Worm (Caenorhabditis elegans) whole organism, L3 larva: ENCODE results near the gene srab-9.

Experiments used
- R02D3.7 ChIP-seq: fragments of 150-350 bp; optimal IDR thresholded peaks from 2 replicates; lab custom pipeline; 2014; ENCODE audit warnings: missing biosample characterization, missing genetic modification characterization
- ZK546.5 ChIP-seq: sonication (generic microtip); optimal IDR thresholded peaks from 2 replicates; lab custom pipeline; 2017; ENCODE audit warnings: missing biosample characterization, missing genetic modification characterization
- ceh-16 ChIP-seq: sonication (generic microtip); optimal IDR thresholded peaks from 2 replicates; lab custom pipeline; 2017; ENCODE audit warnings: missing biosample characterization, missing genetic modification characterization
- ceh-28 ChIP-seq: fragments of 150-350 bp; optimal IDR thresholded peaks from 2 replicates; lab custom pipeline; 2014; ENCODE audit warnings: missing biosample characterization, missing genetic modification reagents, missing genetic modification characterization
- ceh-82 ChIP-seq: fragments of 150-350 bp; optimal IDR thresholded peaks from 2 replicates; lab custom pipeline; 2014; ENCODE audit warnings: missing biosample characterization, missing genetic modification characterization
- daf-12 ChIP-seq: fragments of 150-350 bp; optimal IDR thresholded peaks from 2 replicates; lab custom pipeline; 2014; ENCODE audit warnings: missing biosample characterization, missing genetic modification reagents, missing genetic modification characterization
- egl-27 ChIP-seq: sonication (generic microtip); optimal IDR thresholded peaks from 4 replicates; lab custom pipeline; 2017; ENCODE audit warnings: missing biosample characterization, missing genetic modification reagents, missing genetic modification characterization
- egl-5 ChIP-seq: fragments of 150-350 bp; optimal IDR thresholded peaks from 2 replicates; lab custom pipeline; 2017; ENCODE audit warnings: missing biosample characterization, missing genetic modification reagents, missing genetic modification characterization, inconsistent platforms
- elt-1 ChIP-seq: fragments of 150-350 bp; optimal IDR thresholded peaks from 2 replicates; lab custom pipeline; 2014; ENCODE audit warnings: missing biosample characterization, missing genetic modification characterization
- elt-2 ChIP-seq: sonication (generic microtip); optimal IDR thresholded peaks from 2 replicates; lab custom pipeline; 2016; ENCODE audit warnings: missing genetic modification reagents, mild to moderate bottlenecking, missing genetic modification characterization, missing compliant biosample characterization
- elt-3 ChIP-seq, 3 experiments: fragments of 150-350 bp in 1 of 3; sonication (generic microtip) in 2 of 3; optimal IDR thresholded peaks; 2 replicates in 2 of 3; 4 replicates in 1 of 3; lab custom pipeline; 2014 to 2017; ENCODE audit warnings: missing biosample characterization in 3 of 3, missing genetic modification characterization in 3 of 3
- eor-1 ChIP-seq, 2 experiments: fragments of 150-350 bp; optimal IDR thresholded peaks; 2 replicates each; lab custom pipeline; 2014 to 2018; ENCODE audit warnings: missing biosample characterization in 2 of 2, missing genetic modification characterization in 2 of 2
- fkh-2 ChIP-seq: fragments of 150-350 bp; optimal IDR thresholded peaks from 2 replicates; lab custom pipeline; 2014; ENCODE audit warnings: missing biosample characterization, missing genetic modification reagents, missing genetic modification characterization
- fos-1 ChIP-seq: fragments of 150-350 bp; optimal IDR thresholded peaks from 2 replicates; lab custom pipeline; 2014; ENCODE audit warnings: missing biosample characterization, missing genetic modification characterization
- hmg-11 ChIP-seq: sonication (generic microtip); optimal IDR thresholded peaks from 2 replicates; lab custom pipeline; 2016; ENCODE audit warnings: missing genetic modification characterization, missing compliant biosample characterization
- lin-15B ChIP-seq: fragments of 150-350 bp; optimal IDR thresholded peaks from 2 replicates; lab custom pipeline; 2014; ENCODE audit warnings: missing biosample characterization, missing genetic modification characterization
- lin-39 ChIP-seq: fragments of 150-350 bp; optimal IDR thresholded peaks from 2 replicates; lab custom pipeline; 2018; ENCODE audit warnings: missing biosample characterization, missing genetic modification reagents, missing genetic modification characterization
- nfya-1 ChIP-seq: sonication (generic microtip); optimal IDR thresholded peaks from 2 replicates; lab custom pipeline; 2017; ENCODE audit warnings: missing genetic modification characterization, mild to moderate bottlenecking, missing compliant biosample characterization, antibody characterized with exemption, moderate library complexity; ENCODE audit not compliant: insufficient read depth
- nhr-12 ChIP-seq: fragments of 150-350 bp; optimal IDR thresholded peaks from 2 replicates; lab custom pipeline; 2014; ENCODE audit warnings: missing biosample characterization, missing genetic modification characterization
- nhr-237 ChIP-seq: fragments of 150-350 bp; optimal IDR thresholded peaks from 2 replicates; lab custom pipeline; 2014; ENCODE audit warnings: missing biosample characterization, missing genetic modification characterization
- nhr-25 ChIP-seq: sonication (generic microtip); optimal IDR thresholded peaks from 2 replicates; lab custom pipeline; 2017; ENCODE audit warnings: missing biosample characterization, missing genetic modification characterization
- nhr-28 ChIP-seq: fragments of 150-350 bp; optimal IDR thresholded peaks from 2 replicates; lab custom pipeline; 2014; ENCODE audit warnings: missing biosample characterization, missing genetic modification characterization
- nhr-43 ChIP-seq: sonication (generic microtip); optimal IDR thresholded peaks from 2 replicates; lab custom pipeline; 2016; ENCODE audit warnings: mild to moderate bottlenecking, missing genetic modification characterization, missing compliant biosample characterization; ENCODE audit not compliant: poor library complexity, severe bottlenecking
- nhr-67 ChIP-seq: fragments of 150-350 bp; optimal IDR thresholded peaks from 2 replicates; lab custom pipeline; 2014; ENCODE audit warnings: missing biosample characterization, missing genetic modification characterization
- nhr-76 ChIP-seq: fragments of 150-350 bp; sonication (generic microtip); optimal IDR thresholded peaks from 5 replicates; lab custom pipeline; 2014; ENCODE audit warnings: missing biosample characterization, missing genetic modification characterization
- nhr-77 ChIP-seq: fragments of 150-350 bp; optimal IDR thresholded peaks from 2 replicates; lab custom pipeline; 2014; ENCODE audit warnings: missing biosample characterization, missing genetic modification characterization
- pha-4 ChIP-seq: fragments of 150-350 bp; optimal IDR thresholded peaks from 2 replicates; lab custom pipeline; 2014; ENCODE audit warnings: missing biosample characterization, missing genetic modification reagents, missing genetic modification characterization
- pqm-1 ChIP-seq: fragments of 150-350 bp; optimal IDR thresholded peaks from 2 replicates; lab custom pipeline; 2017; ENCODE audit warnings: missing biosample characterization, missing genetic modification characterization, inconsistent platforms
- sea-2 ChIP-seq: fragments of 150-350 bp; sonication (generic microtip); optimal IDR thresholded peaks from 4 replicates; lab custom pipeline; 2014; ENCODE audit warnings: missing biosample characterization, missing genetic modification reagents, missing genetic modification characterization
- skn-1 ChIP-seq: fragments of 150-350 bp; optimal IDR thresholded peaks from 2 replicates; lab custom pipeline; 2014; ENCODE audit warnings: missing biosample characterization, missing genetic modification characterization
- tbx-2 ChIP-seq: sonication (generic microtip); optimal IDR thresholded peaks from 2 replicates; lab custom pipeline; 2016; ENCODE audit warnings: mild to moderate bottlenecking, missing genetic modification characterization, missing compliant biosample characterization
- unc-39 ChIP-seq: sonication (generic microtip); optimal IDR thresholded peaks from 4 replicates; lab custom pipeline; 2017; ENCODE audit warnings: missing biosample characterization, missing genetic modification characterization
- zag-1 ChIP-seq: fragments of 150-350 bp; optimal IDR thresholded peaks from 2 replicates; lab custom pipeline; 2014; ENCODE audit warnings: missing biosample characterization, missing genetic modification characterization
- ztf-11 ChIP-seq: fragments of 150-350 bp; optimal IDR thresholded peaks from 2 replicates; lab custom pipeline; 2014; ENCODE audit warnings: missing biosample characterization, missing genetic modification characterization
- ztf-4 ChIP-seq: fragments of 150-350 bp; optimal IDR thresholded peaks from 2 replicates; lab custom pipeline; 2014; ENCODE audit warnings: missing biosample characterization, missing genetic modification characterization

srab-9 gene

DNA sequence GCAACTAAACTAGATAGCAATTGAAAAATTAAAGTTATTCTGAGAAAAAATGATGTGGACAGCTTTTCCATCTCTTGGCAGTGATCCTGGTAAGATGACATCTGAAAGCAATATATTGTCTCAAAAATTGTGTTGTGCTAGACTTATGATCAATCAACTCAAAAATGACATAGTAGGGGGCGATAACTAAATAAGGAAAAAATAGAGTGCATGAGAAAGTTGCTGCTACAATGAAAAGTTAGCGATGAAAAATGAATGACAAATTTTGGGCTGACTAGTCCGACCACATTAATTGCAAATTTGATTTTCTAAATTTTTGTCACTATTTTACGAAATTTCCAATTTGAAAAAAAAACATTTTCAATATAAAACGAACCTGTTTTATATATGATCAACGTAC lies at the start of gene srab-9:
Gene srab-9 (minus strand): TSS at position 101 of the 400 bp plus-strand sequence.
- TF ChIP-seq nhr-28 (no peak), ceh-16 (tag; lab: Kevin White, UChicago) (no peak), elt-3 (tag; optimal IDR thresholded peaks at IDR 0.05; lab: Kevin White, UChicago) (no peak), egl-5 (tag; lab: Kevin White, UChicago) (no peak), tbx-2 (tag; lab: Kevin White, UChicago) (no peak), daf-12 (tag; lab: Kevin White, UChicago) (no peak), pqm-1 (tag; lab: Kevin White, UChicago) (no peak), skn-1 (no peak), hmg-11 (tag; lab: Kevin White, UChicago) (no peak), egl-27 (tag; lab: Kevin White, UChicago) (no peak), nfya-1 (tag; lab: Kevin White, UChicago) (no peak), ceh-82 (tag; lab: Kevin White, UChicago) (no peak), zag-1 (tag; lab: Kevin White, UChicago) (no peak), lin-39 (no peak), pha-4 (tag; lab: Kevin White, UChicago) (no peak), fkh-2 (no peak)
- TF ChIP-seq, all 47 proteins: peak for 0

DNA sequence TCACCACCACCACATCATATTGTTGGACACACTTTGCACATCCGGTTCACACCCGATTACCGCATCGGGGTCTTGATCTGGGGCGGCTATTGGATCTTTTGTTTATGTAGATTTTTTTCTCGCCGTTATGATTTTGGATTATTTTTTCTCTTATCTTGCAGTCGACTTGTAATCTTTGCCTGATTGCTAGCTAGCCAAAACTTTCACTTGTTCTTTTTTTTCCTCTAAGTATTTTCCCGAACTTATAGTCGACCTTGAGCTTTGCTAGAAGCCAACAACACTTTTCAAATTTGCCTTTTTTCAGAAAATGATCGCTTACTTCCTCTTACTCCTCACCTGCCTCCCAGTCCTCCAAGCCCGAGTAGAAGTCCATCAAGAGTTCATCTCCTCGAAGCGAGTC lies 47.0 kb upstream of the srab-9 start, which contains the start of gene lag-2:
Gene lag-2 (plus strand): TSS at position 301 of the 400 bp plus-strand sequence.
- no peak for TF ChIP-seq hmg-11 (tag; lab: Kevin White, UChicago)
- TF ChIP-seq tbx-2 (tag; lab: Kevin White, UChicago): no peak
- TF ChIP-seq ztf-4 (tag; lab: Kevin White, UChicago): no peak
- no peak for TF ChIP-seq ceh-16 (tag; lab: Kevin White, UChicago)

DNA sequence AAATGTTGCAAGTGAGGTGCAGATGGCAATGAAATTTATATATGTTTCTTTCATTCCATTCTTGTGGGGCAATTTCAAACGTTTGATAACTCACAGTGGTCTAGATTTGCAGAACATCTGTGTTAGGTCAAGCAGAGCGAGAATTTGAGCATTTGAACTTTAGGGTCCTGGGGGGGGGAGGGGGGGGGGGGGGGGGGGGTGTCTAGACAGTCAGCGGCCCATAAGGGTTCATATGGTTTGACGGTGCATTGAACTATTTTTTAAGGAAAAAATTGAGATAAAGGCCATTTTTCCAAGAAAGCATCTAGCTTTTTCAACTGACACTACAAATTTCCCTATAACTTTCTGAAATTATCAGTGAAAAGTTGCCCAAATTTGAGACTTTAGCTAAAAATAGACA lies 44.8 kb upstream of the srab-9 start:
- TF ChIP-seq egl-27 (tag; lab: Kevin White, UChicago) (no peak), lin-39 (no peak), nhr-12 (tag; lab: Kevin White, UChicago) (no peak), eor-1 (tag; optimal IDR thresholded peaks at IDR 0.05; lab: Kevin White, UChicago) (no peak), nhr-77 (tag; lab: Kevin White, UChicago) (no peak), elt-2 (tag; lab: Kevin White, UChicago) (no peak), lin-15B (no peak), unc-39 (tag; lab: Kevin White, UChicago) (no peak)

DNA sequence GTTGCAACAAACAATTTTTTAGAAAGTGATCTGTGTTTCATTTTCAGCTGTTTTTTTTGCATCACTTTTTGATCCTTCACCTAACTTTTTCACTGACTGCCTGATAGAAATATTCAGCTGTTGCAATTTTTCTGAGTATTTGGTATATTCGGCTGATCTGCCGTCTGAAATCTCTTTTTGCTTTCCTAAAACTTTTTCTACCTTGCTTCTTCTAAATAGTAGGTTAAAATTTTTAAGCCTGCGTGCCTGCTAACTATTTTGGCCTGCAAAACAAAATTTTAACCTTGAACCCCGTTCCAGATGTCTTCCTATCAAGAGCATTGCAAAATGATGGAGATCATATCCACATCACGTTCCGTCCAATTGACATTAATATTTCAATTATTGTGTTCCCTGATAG lies 35.1 kb upstream of the srab-9 start, which contains the start of gene srab-8:
Gene srab-8 (plus strand): TSS at position 301 of the 400 bp plus-strand sequence.
- TF ChIP-seq skn-1 (no peak), nhr-76 (tag; lab: Kevin White, UChicago) (no peak), fos-1 (tag; lab: Kevin White, UChicago) (no peak), ztf-11 (tag; lab: Kevin White, UChicago) (no peak), fkh-2 (no peak), nhr-43 (tag; lab: Kevin White, UChicago) (no peak), elt-1 (no peak), R02D3.7 (tag; lab: Kevin White, UChicago) (no peak), ceh-16 (tag; lab: Kevin White, UChicago) (no peak), nhr-237 (tag; lab: Kevin White, UChicago) (no peak), nhr-67 (tag; lab: Kevin White, UChicago) (no peak), nhr-25 (tag; lab: Kevin White, UChicago) (no peak), egl-27 (tag; lab: Kevin White, UChicago) (no peak), nfya-1 (tag; lab: Kevin White, UChicago) (no peak)

DNA sequence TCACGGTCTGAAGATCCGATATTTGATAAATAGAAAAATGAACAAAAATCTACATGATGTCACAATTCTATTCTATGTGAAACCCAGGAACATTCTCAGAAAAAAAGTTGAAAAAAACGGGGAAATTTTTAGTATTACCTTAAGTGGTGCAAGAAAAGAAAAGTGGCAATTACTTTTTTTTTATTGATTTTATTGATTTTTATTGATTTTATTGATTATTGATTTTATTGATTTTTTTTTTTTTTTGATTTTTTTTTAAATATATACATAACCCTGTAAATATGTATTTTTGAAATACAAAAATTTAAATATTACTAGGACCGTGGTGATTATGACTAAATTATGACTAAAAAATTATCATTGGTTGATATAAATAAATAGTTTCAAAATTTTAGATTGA lies 30.5 kb upstream of the srab-9 start:
- TF ChIP-seq ceh-28 (peak; percentile 89), nhr-12 (tag; lab: Kevin White, UChicago) (no peak)

DNA sequence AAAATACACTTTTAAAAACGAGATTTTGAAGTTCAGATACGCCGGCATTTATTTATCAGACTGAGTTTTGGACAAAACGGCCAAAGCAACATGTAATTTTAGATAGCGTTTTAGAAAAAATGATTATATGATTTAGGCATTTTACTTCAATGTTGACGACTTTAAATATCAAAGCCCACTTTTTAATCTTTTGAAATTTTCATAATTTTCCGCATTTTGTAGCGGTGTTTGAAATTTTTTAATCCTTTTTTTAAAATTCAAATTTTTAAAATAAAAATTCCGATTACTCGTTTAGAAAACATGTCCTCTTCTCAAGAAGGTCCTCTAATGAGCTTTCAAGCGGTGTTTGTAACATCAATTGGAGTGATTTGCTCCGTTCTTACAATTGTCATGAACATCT lies 28.7 kb upstream of the srab-9 start, which contains the start of gene srbc-6:
Gene srbc-6 (plus strand): TSS at position 301 of the 400 bp plus-strand sequence.
- TF ChIP-seq fkh-2 (no peak), nhr-77 (tag; lab: Kevin White, UChicago) (no peak), elt-3 (tag; optimal IDR thresholded peaks at IDR 0.05; lab: Kevin White, UChicago) (no peak), nhr-237 (tag; lab: Kevin White, UChicago) (no peak), elt-2 (tag; lab: Kevin White, UChicago) (no peak), ztf-11 (tag; lab: Kevin White, UChicago) (no peak), ZK546.5 (tag; lab: Kevin White, UChicago) (no peak), pqm-1 (tag; lab: Kevin White, UChicago) (no peak), egl-27 (tag; lab: Kevin White, UChicago) (no peak), egl-5 (tag; lab: Kevin White, UChicago) (no peak), sea-2 (GFP tag; lab: Kevin White, UChicago) (no peak), eor-1 (tag; optimal IDR thresholded peaks at IDR 0.05; lab: Kevin White, UChicago) (no peak), skn-1 (no peak), lin-39 (no peak), nhr-28 (no peak), nfya-1 (tag; lab: Kevin White, UChicago) (no peak), unc-39 (tag; lab: Kevin White, UChicago) (no peak)
- TF ChIP-seq, all 47 proteins: peak for 0
